Worm (Caenorhabditis elegans) whole organism, L3 larva: Measurements from ENCODE around the gene cpg-9.

Experiments
- ZK546.5 ChIP-seq: sonication (generic microtip); optimal IDR thresholded peaks from 2 replicates; lab custom pipeline; 2017; ENCODE audit warnings: missing biosample characterization, missing genetic modification characterization
- ama-1 ChIP-seq: fragments of 150-350 bp; optimal IDR thresholded peaks from 2 replicates; lab custom pipeline; 2018
- ceh-16 ChIP-seq: sonication (generic microtip); optimal IDR thresholded peaks from 2 replicates; lab custom pipeline; 2017; ENCODE audit warnings: missing biosample characterization, missing genetic modification characterization
- ceh-28 ChIP-seq: fragments of 150-350 bp; optimal IDR thresholded peaks from 2 replicates; lab custom pipeline; 2014; ENCODE audit warnings: missing biosample characterization, missing genetic modification reagents, missing genetic modification characterization
- ceh-82 ChIP-seq: fragments of 150-350 bp; optimal IDR thresholded peaks from 2 replicates; lab custom pipeline; 2014; ENCODE audit warnings: missing biosample characterization, missing genetic modification characterization
- daf-12 ChIP-seq: fragments of 150-350 bp; optimal IDR thresholded peaks from 2 replicates; lab custom pipeline; 2014; ENCODE audit warnings: missing biosample characterization, missing genetic modification reagents, missing genetic modification characterization
- egl-27 ChIP-seq: sonication (generic microtip); optimal IDR thresholded peaks from 4 replicates; lab custom pipeline; 2017; ENCODE audit warnings: missing biosample characterization, missing genetic modification reagents, missing genetic modification characterization
- egl-5 ChIP-seq: fragments of 150-350 bp; optimal IDR thresholded peaks from 2 replicates; lab custom pipeline; 2017; ENCODE audit warnings: missing biosample characterization, missing genetic modification reagents, missing genetic modification characterization, inconsistent platforms
- elt-2 ChIP-seq: sonication (generic microtip); optimal IDR thresholded peaks from 2 replicates; lab custom pipeline; 2016; ENCODE audit warnings: missing genetic modification reagents, mild to moderate bottlenecking, missing genetic modification characterization, missing compliant biosample characterization
- eor-1 ChIP-seq, 2 experiments: fragments of 150-350 bp; optimal IDR thresholded peaks; 2 replicates each; lab custom pipeline; 2014 to 2018; ENCODE audit warnings: missing biosample characterization in 2 of 2, missing genetic modification characterization in 2 of 2
- fkh-10 ChIP-seq: sonication (generic microtip); optimal IDR thresholded peaks from 2 replicates; lab custom pipeline; 2017; ENCODE audit warnings: missing biosample characterization, missing genetic modification reagents, missing genetic modification characterization
- fkh-2 ChIP-seq: fragments of 150-350 bp; optimal IDR thresholded peaks from 2 replicates; lab custom pipeline; 2014; ENCODE audit warnings: missing biosample characterization, missing genetic modification reagents, missing genetic modification characterization
- fos-1 ChIP-seq: fragments of 150-350 bp; optimal IDR thresholded peaks from 2 replicates; lab custom pipeline; 2014; ENCODE audit warnings: missing biosample characterization, missing genetic modification characterization
- hmg-11 ChIP-seq: sonication (generic microtip); optimal IDR thresholded peaks from 2 replicates; lab custom pipeline; 2016; ENCODE audit warnings: missing genetic modification characterization, missing compliant biosample characterization
- jun-1 ChIP-seq: fragments of 150-350 bp; optimal IDR thresholded peaks from 2 replicates; lab custom pipeline; 2014; ENCODE audit warnings: missing biosample characterization, missing genetic modification reagents, missing genetic modification characterization
- lin-15B ChIP-seq: fragments of 150-350 bp; optimal IDR thresholded peaks from 2 replicates; lab custom pipeline; 2014; ENCODE audit warnings: missing biosample characterization, missing genetic modification characterization
- lin-39 ChIP-seq: fragments of 150-350 bp; optimal IDR thresholded peaks from 2 replicates; lab custom pipeline; 2018; ENCODE audit warnings: missing biosample characterization, missing genetic modification reagents, missing genetic modification characterization
- lsy-12 ChIP-seq: sonication (generic microtip); optimal IDR thresholded peaks from 2 replicates; lab custom pipeline; 2016; ENCODE audit warnings: mild to moderate bottlenecking, missing genetic modification characterization, missing compliant biosample characterization
- mdl-1 ChIP-seq: fragments of 150-350 bp; optimal IDR thresholded peaks from 2 replicates; lab custom pipeline; 2014; ENCODE audit warnings: missing biosample characterization, missing genetic modification characterization
- nfya-1 ChIP-seq: sonication (generic microtip); optimal IDR thresholded peaks from 2 replicates; lab custom pipeline; 2017; ENCODE audit warnings: missing genetic modification characterization, mild to moderate bottlenecking, missing compliant biosample characterization, antibody characterized with exemption, moderate library complexity; ENCODE audit not compliant: insufficient read depth
- nhr-11 ChIP-seq: fragments of 150-350 bp; optimal IDR thresholded peaks from 2 replicates; lab custom pipeline; 2014; ENCODE audit warnings: missing biosample characterization, missing genetic modification characterization
- nhr-12 ChIP-seq: fragments of 150-350 bp; optimal IDR thresholded peaks from 2 replicates; lab custom pipeline; 2014; ENCODE audit warnings: missing biosample characterization, missing genetic modification characterization
- nhr-23 ChIP-seq: fragments of 150-350 bp; optimal IDR thresholded peaks from 2 replicates; lab custom pipeline; 2014; ENCODE audit warnings: missing biosample characterization, missing genetic modification reagents, missing genetic modification characterization
- nhr-25 ChIP-seq: sonication (generic microtip); optimal IDR thresholded peaks from 2 replicates; lab custom pipeline; 2017; ENCODE audit warnings: missing biosample characterization, missing genetic modification characterization
- nhr-43 ChIP-seq: sonication (generic microtip); optimal IDR thresholded peaks from 2 replicates; lab custom pipeline; 2016; ENCODE audit warnings: mild to moderate bottlenecking, missing genetic modification characterization, missing compliant biosample characterization; ENCODE audit not compliant: poor library complexity, severe bottlenecking
- nhr-67 ChIP-seq: fragments of 150-350 bp; optimal IDR thresholded peaks from 2 replicates; lab custom pipeline; 2014; ENCODE audit warnings: missing biosample characterization, missing genetic modification characterization
- nhr-77 ChIP-seq: fragments of 150-350 bp; optimal IDR thresholded peaks from 2 replicates; lab custom pipeline; 2014; ENCODE audit warnings: missing biosample characterization, missing genetic modification characterization
- pha-4 ChIP-seq: fragments of 150-350 bp; optimal IDR thresholded peaks from 2 replicates; lab custom pipeline; 2014; ENCODE audit warnings: missing biosample characterization, missing genetic modification reagents, missing genetic modification characterization
- pqm-1 ChIP-seq: fragments of 150-350 bp; optimal IDR thresholded peaks from 2 replicates; lab custom pipeline; 2017; ENCODE audit warnings: missing biosample characterization, missing genetic modification characterization, inconsistent platforms
- sea-2 ChIP-seq: fragments of 150-350 bp; sonication (generic microtip); optimal IDR thresholded peaks from 4 replicates; lab custom pipeline; 2014; ENCODE audit warnings: missing biosample characterization, missing genetic modification reagents, missing genetic modification characterization
- tbx-2 ChIP-seq: sonication (generic microtip); optimal IDR thresholded peaks from 2 replicates; lab custom pipeline; 2016; ENCODE audit warnings: mild to moderate bottlenecking, missing genetic modification characterization, missing compliant biosample characterization
- unc-39 ChIP-seq: sonication (generic microtip); optimal IDR thresholded peaks from 4 replicates; lab custom pipeline; 2017; ENCODE audit warnings: missing biosample characterization, missing genetic modification characterization
- zag-1 ChIP-seq: fragments of 150-350 bp; optimal IDR thresholded peaks from 2 replicates; lab custom pipeline; 2014; ENCODE audit warnings: missing biosample characterization, missing genetic modification characterization
- ztf-4 ChIP-seq: fragments of 150-350 bp; optimal IDR thresholded peaks from 2 replicates; lab custom pipeline; 2014; ENCODE audit warnings: missing biosample characterization, missing genetic modification characterization

cpg-9 gene

DNA sequence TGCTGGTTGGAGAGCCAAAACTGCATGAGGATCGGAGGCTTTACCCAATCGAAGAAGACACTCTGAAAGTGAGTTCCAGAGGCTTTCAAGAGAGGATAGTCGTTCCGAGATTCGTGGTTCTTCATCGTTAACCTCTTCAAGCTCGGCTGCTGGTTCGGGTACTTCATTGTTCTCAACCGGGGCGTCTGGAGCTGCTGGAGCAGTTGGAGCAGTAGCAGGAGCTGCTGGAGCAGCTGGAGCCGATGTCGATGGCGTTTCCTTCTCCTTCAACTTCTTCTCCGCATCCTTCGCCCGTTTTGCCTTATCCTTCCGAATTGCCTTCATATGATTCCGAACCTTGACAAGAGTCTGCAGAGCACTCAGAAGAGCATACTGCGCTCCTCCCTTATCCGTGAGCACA is 34.6 kb downstream of the cpg-9 start:
- TF ChIP-seq pha-4 (tag; lab: Kevin White, UChicago) = no peak
- no peak for TF ChIP-seq ceh-82 (tag; lab: Kevin White, UChicago)
- no peak for TF ChIP-seq elt-2 (tag; lab: Kevin White, UChicago)

DNA sequence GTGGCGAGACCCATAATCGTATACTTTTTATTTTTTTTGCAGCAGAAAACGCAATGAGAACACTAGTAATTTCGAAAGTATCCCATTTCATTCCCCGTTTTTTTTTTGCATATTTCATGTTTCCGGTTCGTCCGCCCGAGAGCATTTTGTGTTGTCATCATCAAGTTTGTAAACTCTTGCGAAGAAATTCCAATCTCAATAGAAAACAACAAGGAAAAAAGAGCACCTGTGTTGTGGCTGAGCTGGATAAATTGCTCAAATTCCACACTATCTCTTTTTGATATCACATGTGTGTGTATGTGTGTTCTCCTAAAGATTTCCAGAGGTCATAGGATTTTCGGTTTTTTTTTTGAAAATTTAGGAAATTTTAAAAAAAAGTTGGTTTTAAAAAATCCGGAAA is 38.0 kb downstream of the cpg-9 start:
- TF ChIP-seq lin-15B (no peak), ama-1 (lab: Kevin White, UChicago) (no peak), nhr-12 (tag; lab: Kevin White, UChicago) (no peak), zag-1 (tag; lab: Kevin White, UChicago) (no peak), ceh-28 (no peak), ZK546.5 (no peak), nhr-43 (tag; lab: Kevin White, UChicago) (no peak), pha-4 (tag; lab: Kevin White, UChicago) (no peak), nhr-23 (tag; lab: Kevin White, UChicago) (no peak), tbx-2 (tag; lab: Kevin White, UChicago) (no peak), ztf-4 (no peak), elt-2 (tag; lab: Kevin White, UChicago) (no peak), lin-39 (no peak), egl-27 (tag; lab: Kevin White, UChicago) (no peak), hmg-11 (no peak), ceh-16 (tag; lab: Kevin White, UChicago) (no peak), nhr-77 (tag; lab: Kevin White, UChicago) (no peak), nhr-25 (tag; lab: Kevin White, UChicago) (no peak)

DNA sequence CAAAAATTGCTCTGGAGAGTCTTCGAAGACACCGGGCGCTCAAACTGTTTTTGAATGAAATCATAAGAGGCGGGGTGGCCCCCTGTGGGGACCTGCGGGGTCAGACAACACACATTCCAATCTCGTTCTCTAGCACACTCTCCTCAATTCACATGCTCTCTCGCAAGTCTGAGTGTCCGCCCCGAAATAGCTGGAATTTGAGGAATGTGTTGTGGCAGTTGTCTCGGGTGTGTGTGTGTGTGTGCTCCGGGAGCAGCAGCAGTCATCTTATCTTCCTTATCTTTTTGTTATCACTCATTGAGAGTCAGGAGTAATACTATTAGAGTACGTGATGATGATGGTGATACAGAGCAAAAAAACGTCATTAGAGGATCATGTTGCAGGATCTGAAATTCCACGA is 40.1 kb downstream of the cpg-9 start:
- TF ChIP-seq jun-1 (no peak), nhr-23 (tag; lab: Kevin White, UChicago) (no peak), elt-2 (tag; lab: Kevin White, UChicago) (peak; percentile 69), nfya-1 (peak; percentile 15), fkh-10 (no peak), lin-39 (peak; percentile 56), nhr-67 (no peak), sea-2 (no peak), pqm-1 (peak; percentile 67), nhr-77 (tag; lab: Kevin White, UChicago) (no peak), ceh-28 (no peak), egl-5 (peak; percentile 54), nhr-43 (tag; lab: Kevin White, UChicago) (no peak), pha-4 (tag; lab: Kevin White, UChicago) (no peak)

DNA sequence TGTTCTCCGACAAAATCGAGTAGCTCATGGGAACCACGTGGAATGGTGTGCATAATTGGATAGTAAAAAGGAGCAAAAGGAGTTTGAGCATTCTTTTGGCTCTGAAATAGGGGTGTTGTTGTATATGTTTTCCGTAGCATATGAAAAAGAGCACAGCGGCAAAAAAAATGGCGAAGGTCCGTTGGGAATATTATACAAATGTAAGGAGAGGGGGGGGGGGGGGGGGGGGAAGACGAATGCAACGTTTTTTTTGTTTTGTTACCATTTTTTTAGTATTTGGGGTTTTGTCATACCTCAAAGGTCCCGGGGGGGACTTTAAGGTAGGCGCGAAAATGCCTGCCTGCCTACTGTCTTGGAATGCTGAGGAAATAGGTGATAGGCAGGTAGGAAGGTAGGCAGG is 41.2 kb downstream of the cpg-9 start, which contains the start of gene ndnf-1:
ndnf-1 (minus strand) TSS at position 101 of the 400 bp plus-strand sequence.
- TF ChIP-seq pha-4 (tag; lab: Kevin White, UChicago) (no peak), ztf-4 (no peak), eor-1 (tag; optimal IDR thresholded peaks at IDR 0.05; lab: Kevin White, UChicago) (no peak), fos-1 (no peak), jun-1 (no peak), tbx-2 (tag; lab: Kevin White, UChicago) (no peak), nhr-11 (tag; lab: Kevin White, UChicago) (no peak), mdl-1 (tag; lab: Kevin White, UChicago) (no peak), lin-39 (no peak), sea-2 (no peak), nfya-1 (no peak), unc-39 (tag; lab: Kevin White, UChicago) (no peak), lsy-12 (tag; lab: Kevin White, UChicago) (no peak), lin-15B (no peak), daf-12 (tag; lab: Kevin White, UChicago) (no peak), fkh-2 (tag; lab: Kevin White, UChicago) (no peak)

DNA sequence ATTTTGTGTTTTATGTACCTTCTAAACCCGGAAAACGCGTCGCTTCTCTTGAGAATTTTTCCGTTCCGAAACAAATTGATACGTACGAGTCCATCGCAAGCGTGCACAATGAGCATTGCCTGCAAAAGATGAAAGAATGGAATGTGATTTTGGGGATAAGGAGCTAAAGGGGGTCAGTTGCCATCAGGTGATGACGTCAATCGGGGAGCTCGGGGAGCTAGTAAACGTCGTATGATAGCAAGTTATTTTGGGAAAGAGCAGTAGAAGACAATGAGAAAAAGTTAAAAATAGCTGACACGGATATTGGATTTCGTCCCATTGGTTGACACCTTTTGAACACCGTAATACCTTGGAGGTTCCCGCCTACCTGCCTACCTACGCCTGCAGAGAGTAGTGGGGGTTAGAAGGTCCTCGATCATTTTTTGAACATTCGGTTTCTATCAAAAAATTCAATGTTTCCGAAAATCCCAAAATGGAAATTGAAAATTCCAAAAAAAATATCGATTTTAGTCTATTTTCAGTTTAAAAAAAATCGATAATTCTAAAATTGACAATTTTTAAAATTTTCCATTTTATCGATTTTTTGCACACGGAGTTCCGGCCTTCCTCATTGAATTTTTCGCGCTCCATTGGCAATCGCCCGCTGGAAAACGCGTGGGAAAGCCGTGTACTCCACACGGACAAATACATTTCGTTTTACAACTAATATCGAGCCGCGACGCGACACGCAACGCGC is 44.0 kb downstream of the cpg-9 start:
- peak; percentile 44 for TF ChIP-seq nhr-11 (tag; lab: Kevin White, UChicago)
- peak; percentile 22 for TF ChIP-seq egl-5
- TF ChIP-seq lin-39 = peak; percentile 9
- TF ChIP-seq daf-12 (tag; lab: Kevin White, UChicago) = no peak
- TF ChIP-seq nfya-1 = peak; percentile 14
- TF ChIP-seq ceh-28 = peak; percentile 62
- TF ChIP-seq tbx-2 (tag; lab: Kevin White, UChicago) = no peak
